Worm (Caenorhabditis elegans): ENCODE results near the gene F17E9.16.

ce11 chrIV:8394105-8394504 is 42.0 kb downstream of the F17E9.16 start, which contains the start of gene D2096.11:
- TF ChIP-seq nhr-48 (tag; optimal IDR thresholded peaks at IDR 0.05) (no peak), fkh-10 (GFP tag; optimal IDR thresholded peaks at IDR 0.05) (no peak), ZK337.2 (GFP tag; IDR thresholded peaks at IDR 0.05) (no peak), lin-15B (tag; optimal IDR thresholded peaks at IDR 0.05) (no peak), zag-1 (tag; optimal IDR thresholded peaks at IDR 0.05) (no peak), nhr-76 (tag; optimal IDR thresholded peaks at IDR 0.05) (no peak), nhr-111 (GFP tag; optimal IDR thresholded peaks at IDR 0.05) (no peak), ztf-11 (tag; optimal IDR thresholded peaks at IDR 0.05) (no peak), php-3 (GFP tag; IDR thresholded peaks at IDR 0.05) (no peak), ceh-44 (GFP tag; IDR thresholded peaks at IDR 0.05) (no peak)
